Worm (Caenorhabditis elegans) whole organism, L1 larva: ENCODE results near the gene nlp-3.

Experiments
- aly-2 ChIP-seq: fragments of 150-350 bp; optimal IDR thresholded peaks from 2 replicates; lab custom pipeline; 2014; ENCODE audit warnings: missing biosample characterization, missing genetic modification characterization
- elt-3 ChIP-seq, 6 experiments: fragments of 150-350 bp in 1 of 6; sonication (generic microtip); optimal IDR thresholded peaks; 2 replicates each; lab custom pipeline; 2017 to 2018; ENCODE audit warnings: missing biosample characterization in 6 of 6, missing genetic modification characterization in 6 of 6, inconsistent platforms in 1 of 6
- irx-1 ChIP-seq: sonication (generic microtip); optimal IDR thresholded peaks from 2 replicates; lab custom pipeline; 2016; ENCODE audit warnings: missing genetic modification characterization, missing compliant biosample characterization
- jun-1 ChIP-seq: fragments of 150-350 bp; optimal IDR thresholded peaks from 2 replicates; lab custom pipeline; 2014; ENCODE audit warnings: missing biosample characterization, missing genetic modification reagents, missing genetic modification characterization
- nhr-11 ChIP-seq: fragments of 150-350 bp; optimal IDR thresholded peaks from 2 replicates; lab custom pipeline; 2014; ENCODE audit warnings: missing biosample characterization, missing genetic modification characterization
- tbx-2 ChIP-seq: sonication (generic microtip); optimal IDR thresholded peaks from 2 replicates; lab custom pipeline; 2016; ENCODE audit warnings: missing genetic modification characterization, missing compliant biosample characterization
- unc-62 ChIP-seq: fragments of 150-350 bp; optimal IDR thresholded peaks from 2 replicates; lab custom pipeline; 2014; ENCODE audit warnings: missing biosample characterization, missing genetic modification reagents, missing genetic modification characterization
- ztf-11 ChIP-seq, 2 experiments: sonication (generic microtip); optimal IDR thresholded peaks; 2 replicates each; lab custom pipeline; 2016 to 2017; ENCODE audit warnings: missing genetic modification characterization in 2 of 2, missing biosample characterization in 1 of 2, missing compliant biosample characterization in 1 of 2

ce11 chrX:13190912-13191311 lies 12.7 kb upstream of the nlp-3 start, which contains the start of gene gpa-6:
- no peak for TF ChIP-seq tbx-2 (tag; lab: Kevin White, UChicago)
- TF ChIP-seq irx-1 (tag; lab: Kevin White, UChicago): no peak
- TF ChIP-seq elt-3 (tag; optimal IDR thresholded peaks at IDR 0.05; lab: Kevin White, UChicago): no peak
- TF ChIP-seq ztf-11 (tag; optimal IDR thresholded peaks at IDR 0.05; lab: Kevin White, UChicago): no peak
- TF ChIP-seq nhr-11 (tag; lab: Kevin White, UChicago): no peak
- TF ChIP-seq aly-2 (tag; lab: Kevin White, UChicago): no peak
- no peak for TF ChIP-seq jun-1 (tag; lab: Kevin White, UChicago)
- TF ChIP-seq unc-62 (GFP tag; lab: Kevin White, UChicago): no peak
